Worm (Caenorhabditis elegans) whole organism, early embryonic: ENCODE measurements around the gene pap-1.

Experiments
- F13C5.2 ChIP-seq: sonication (generic microtip); optimal IDR thresholded peaks from 2 replicates; lab custom pipeline; 2017; ENCODE audit warnings: mild to moderate bottlenecking, missing genetic modification characterization, inconsistent platforms, missing compliant biosample characterization
- ama-1 ChIP-seq: fragments of 150-350 bp; optimal IDR thresholded peaks from 2 replicates; lab custom pipeline; 2014
- hmbx-1 ChIP-seq: sonication (generic microtip); optimal IDR thresholded peaks from 2 replicates; lab custom pipeline; 2016; ENCODE audit warnings: mild to moderate bottlenecking, missing genetic modification characterization, missing compliant biosample characterization
- pes-1 ChIP-seq: fragments of 200-800 bp; sonication (Bioruptor generic); IDR thresholded peaks from 2 replicates; pipeline ENCODE4 v1.3.6; 2022; ENCODE audit warnings: missing genetic modification reagents, missing genetic modification characterization, missing compliant biosample characterization
- tbx-37 ChIP-seq: fragments of 200-800 bp; sonication (Bioruptor generic); conservative IDR thresholded peaks from 2 replicates; pipeline ENCODE4 v1.3.6; 2022; ENCODE audit warnings: missing genetic modification reagents, missing genetic modification characterization, missing compliant biosample characterization

DNA sequence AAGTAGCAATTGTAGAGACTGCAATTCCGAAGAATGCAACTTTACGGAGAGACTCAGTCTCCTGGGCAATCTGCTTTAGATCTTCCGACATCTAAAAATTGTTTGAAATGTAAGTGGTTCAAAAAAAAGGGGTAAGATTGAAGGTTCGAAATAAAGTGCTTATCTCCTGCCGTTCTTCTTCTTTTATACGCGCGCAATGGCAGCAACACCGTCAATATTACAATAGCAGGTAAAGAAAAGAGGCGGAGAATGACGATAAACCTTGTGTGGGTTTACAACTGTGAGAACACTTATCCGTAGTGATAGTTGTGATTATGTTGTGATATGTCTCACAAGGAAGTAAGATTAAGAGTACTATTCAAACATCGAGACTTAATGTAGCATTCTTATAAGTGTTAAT lies 20.0 kb upstream of the pap-1 start, which contains the start of gene col-13:
- TF ChIP-seq ama-1 (lab: Kevin White, UChicago) (no peak), tbx-37 (GFP tag; lab: Robert Waterston, UW) (no peak), F13C5.2 (tag; lab: Kevin White, UChicago) (no peak), pes-1 (GFP tag; lab: Robert Waterston, UW) (no peak), hmbx-1 (no peak)
